Worm (Caenorhabditis elegans): Measurements from ENCODE around the gene cutl-22.

Gene cutl-22

DNA sequence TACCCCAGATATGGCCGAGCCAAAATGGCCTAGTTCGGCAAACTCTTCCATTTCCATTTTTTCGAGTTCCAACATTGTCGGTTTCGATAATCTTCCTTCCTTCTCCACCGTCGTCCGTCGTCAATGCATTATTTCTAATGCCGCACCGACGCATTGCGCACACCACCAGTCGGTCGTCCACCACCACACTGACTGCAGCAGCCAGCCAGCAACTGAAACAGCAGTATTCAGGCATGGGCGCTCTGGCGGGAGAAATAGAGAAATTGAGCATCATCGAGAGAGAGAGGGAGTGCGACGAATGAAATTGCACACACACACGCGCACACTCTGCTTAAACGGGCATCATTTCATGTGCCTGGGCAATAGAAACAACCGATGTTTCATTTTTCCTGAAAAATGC lies 12.4 kb downstream of the cutl-22 start (continued):
- TF ChIP-seq attf-3 (GFP tag; conservative IDR thresholded peaks at IDR 0.05) (no peak), lin-54 (GFP tag; optimal IDR thresholded peaks at IDR 0.05) (peak; percentile 5), B0035.1 (tag; optimal IDR thresholded peaks at IDR 0.05) (no peak), him-1 (tag; optimal IDR thresholded peaks at IDR 0.05) (no peak), egrh-3 (GFP tag; IDR thresholded peaks at IDR 0.05) (0 out of 2 replicates have a peak, but pooled peaks have one; percentile 25), F49E8.2 (tag; optimal IDR thresholded peaks at IDR 0.05; ENCODE audit: insufficient read depth) (no peak), nfyb-1 (GFP tag; IDR thresholded peaks at IDR 0.05) (peak; percentile 63), F55B11.4 (tag; optimal IDR thresholded peaks at IDR 0.05; ENCODE audit: borderline replicate concordance, insufficient read depth) (no peak), lir-1 (GFP tag; conservative IDR thresholded peaks at IDR 0.05) (no peak), F57A8.1 (GFP tag; optimal IDR thresholded peaks at IDR 0.05) (peak; percentile 24), ets-4 (GFP tag; optimal IDR thresholded peaks at IDR 0.05) (peak; percentile 46), Y67H2A.10 (GFP tag; conservative IDR thresholded peaks at IDR 0.05) (no peak), rec-8 (tag; optimal IDR thresholded peaks at IDR 0.05) (peak in 1 of 2 experiments; percentile 16), F52B5.7 (tag; optimal IDR thresholded peaks at IDR 0.05) (no peak), bed-2 (GFP tag; IDR thresholded peaks at IDR 0.05) (no peak), attf-5 (GFP tag; optimal IDR thresholded peaks at IDR 0.05) (peak; percentile 78), ztf-18 (tag; optimal IDR thresholded peaks at IDR 0.05) (peak; percentile 46), madf-8 (GFP tag; conservative IDR thresholded peaks at IDR 0.05) (no peak), nhr-80 (tag; optimal IDR thresholded peaks at IDR 0.05) (peak; percentile 87), snpc-1.1 (tag; optimal IDR thresholded peaks at IDR 0.05; ENCODE audit: insufficient read depth) (no peak), ekl-4 (GFP tag; IDR thresholded peaks at IDR 0.05) (peak; percentile 32), Y79H2A.3 (GFP tag; conservative IDR thresholded peaks at IDR 0.05) (no peak), nfya-2 (GFP tag; IDR thresholded peaks at IDR 0.05) (no peak), Y53F4B.3 (GFP tag; IDR thresholded peaks at IDR 0.05) (no peak), lsy-27 (tag; optimal IDR thresholded peaks at IDR 0.05; ENCODE audit: borderline replicate concordance, insufficient read depth) (no peak), mcd-1 (GFP tag; IDR thresholded peaks at IDR 0.05) (peak; percentile 39; the same call in 1 of the 2 replicates), let-607 (tag; optimal IDR thresholded peaks at IDR 0.05) (no peak), ceh-27 (GFP tag; optimal IDR thresholded peaks at IDR 0.05) (peak; percentile 74), chd-7 (tag; optimal IDR thresholded peaks at IDR 0.05) (peak; percentile 67), zfh-2 (GFP tag; conservative IDR thresholded peaks at IDR 0.05) (peak; percentile 90), lin-40 (tag; optimal IDR thresholded peaks at IDR 0.05) (peak; percentile 36), tbp1 (GFP tag; optimal IDR thresholded peaks at IDR 0.05) (peak; percentile 27), ccch-3 (GFP tag; optimal IDR thresholded peaks at IDR 0.05) (peak; percentile 19), egl-44 (GFP tag; IDR thresholded peaks at IDR 0.05) (0 out of 2 replicates have a peak, but pooled peaks have one; percentile 33), F37B4.10 (GFP tag; IDR thresholded peaks at IDR 0.05) (no peak), sdz-38 (tag; optimal IDR thresholded peaks at IDR 0.05) (no peak), ceh-79 (tag; optimal IDR thresholded peaks at IDR 0.05) (no peak), hlh-12 (tag; optimal IDR thresholded peaks at IDR 0.05) (no peak), ztf-6 (GFP tag; IDR thresholded peaks at IDR 0.05) (0 out of 2 replicates have a peak, but pooled peaks have one; percentile 37), K12H6.12 (tag; optimal IDR thresholded peaks at IDR 0.05) (peak; percentile 58), gei-17 (GFP tag; optimal IDR thresholded peaks at IDR 0.05) (peak; percentile 18), nhr-120 (GFP tag; IDR thresholded peaks at IDR 0.05) (no peak), mel-28 (tag; optimal IDR thresholded peaks at IDR 0.05; ENCODE audit: borderline replicate concordance) (no peak), D2030.7 (GFP tag; IDR thresholded peaks at IDR 0.05) (no peak), madf-10 (tag; optimal IDR thresholded peaks at IDR 0.05) (peak; percentile 32)

All from whole organism, young adult.